Worm (Caenorhabditis elegans) whole organism, mixed stage, embryonic: ENCODE measurements around the gene T25B9.11.

Experiments used
- blmp-1 ChIP-seq: fragments of 150-350 bp; optimal IDR thresholded peaks from 2 replicates; lab custom pipeline; 2014; ENCODE audit warnings: missing biosample characterization, missing genetic modification characterization
- drap-1 ChIP-seq: fragments of 200-800 bp; sonication (Bioruptor generic); optimal IDR thresholded peaks from 3 replicates; lab custom pipeline; 2018; ENCODE audit warnings: mild to moderate bottlenecking, missing genetic modification characterization, missing compliant biosample characterization
- elt-3 ChIP-seq: fragments of 150-350 bp; optimal IDR thresholded peaks from 2 replicates; lab custom pipeline; 2014; ENCODE audit warnings: missing biosample characterization, missing genetic modification characterization
- flh-1 ChIP-seq: fragments of 200-800 bp; sonication (Bioruptor generic); optimal IDR thresholded peaks from 2 replicates; lab custom pipeline; 2018; ENCODE audit warnings: mild to moderate bottlenecking, missing genetic modification characterization, moderate library complexity, missing compliant biosample characterization
- lin-32 ChIP-seq: fragments of 200-800 bp; sonication (Bioruptor generic); optimal IDR thresholded peaks from 2 replicates; lab custom pipeline; 2018; ENCODE audit warnings: mild to moderate bottlenecking, missing genetic modification characterization, missing compliant biosample characterization
- lsy-2 ChIP-seq: fragments of 150-350 bp; optimal IDR thresholded peaks from 2 replicates; lab custom pipeline; 2014; ENCODE audit warnings: missing biosample characterization, missing genetic modification characterization
- mab-5 ChIP-seq: fragments of 150-350 bp; optimal IDR thresholded peaks from 2 replicates; lab custom pipeline; 2014; ENCODE audit warnings: missing biosample characterization, missing genetic modification characterization
- mep-1 ChIP-seq: fragments of 150-350 bp; optimal IDR thresholded peaks from 2 replicates; lab custom pipeline; 2017; ENCODE audit warnings: missing biosample characterization, missing genetic modification reagents, missing genetic modification characterization, inconsistent platforms
- mls-2 ChIP-seq: sonication (generic microtip); optimal IDR thresholded peaks from 2 replicates; lab custom pipeline; 2016; ENCODE audit warnings: mild to moderate bottlenecking, missing genetic modification characterization, moderate library complexity, missing compliant biosample characterization
- nhr-12 ChIP-seq: fragments of 150-350 bp; optimal IDR thresholded peaks from 2 replicates; lab custom pipeline; 2014; ENCODE audit warnings: missing biosample characterization, missing genetic modification characterization
- nhr-237 ChIP-seq: fragments of 150-350 bp; optimal IDR thresholded peaks from 2 replicates; lab custom pipeline; 2014; ENCODE audit warnings: missing biosample characterization, missing genetic modification characterization
- nhr-76 ChIP-seq: sonication (generic microtip); optimal IDR thresholded peaks from 2 replicates; lab custom pipeline; 2017; ENCODE audit warnings: missing biosample characterization, missing genetic modification characterization
- pha-4 ChIP-seq: fragments of 150-350 bp; optimal IDR thresholded peaks from 2 replicates; lab custom pipeline; 2018; ENCODE audit warnings: missing biosample characterization, missing genetic modification reagents, missing genetic modification characterization
- snpc-4 ChIP-seq: fragments of 150-350 bp; optimal IDR thresholded peaks from 2 replicates; lab custom pipeline; 2014; ENCODE audit warnings: missing biosample characterization, missing genetic modification characterization
- tbx-8 ChIP-seq: fragments of 200-800 bp; sonication (Bioruptor generic); optimal IDR thresholded peaks from 2 replicates; lab custom pipeline; 2018; ENCODE audit warnings: mild to moderate bottlenecking, missing genetic modification characterization, moderate library complexity, missing compliant biosample characterization
- unc-39 ChIP-seq: fragments of 150-350 bp; optimal IDR thresholded peaks from 2 replicates; lab custom pipeline; 2014; ENCODE audit warnings: missing biosample characterization, missing genetic modification characterization
- zip-8 ChIP-seq: fragments of 150-350 bp; optimal IDR thresholded peaks from 2 replicates; lab custom pipeline; 2014; ENCODE audit warnings: missing biosample characterization, missing genetic modification characterization

T25B9.11 gene

ce11 chrIV:10810820-10811219, 46.5 kb downstream of the T25B9.11 start:
- TF ChIP-seq snpc-4 (tag; lab: Kevin White, UChicago) = no peak
- TF ChIP-seq mls-2 (tag; lab: Kevin White, UChicago) = no peak
- TF ChIP-seq drap-1 (GFP tag; lab: Kevin White, UChicago) = no peak
- TF ChIP-seq mep-1 (tag; lab: Kevin White, UChicago) = no peak
- no peak for TF ChIP-seq elt-3 (tag; lab: Kevin White, UChicago)
- no peak for TF ChIP-seq tbx-8 (GFP tag; lab: Kevin White, UChicago)
- TF ChIP-seq pha-4 (tag; lab: Kevin White, UChicago) = no peak
- TF ChIP-seq flh-1 (GFP tag; lab: Kevin White, UChicago) = no peak
- no peak for TF ChIP-seq nhr-12
- TF ChIP-seq mab-5 (tag; lab: Kevin White, UChicago) = no peak
- TF ChIP-seq nhr-237 (tag; lab: Kevin White, UChicago) = no peak
- no peak for TF ChIP-seq zip-8 (tag; lab: Kevin White, UChicago)

DNA sequence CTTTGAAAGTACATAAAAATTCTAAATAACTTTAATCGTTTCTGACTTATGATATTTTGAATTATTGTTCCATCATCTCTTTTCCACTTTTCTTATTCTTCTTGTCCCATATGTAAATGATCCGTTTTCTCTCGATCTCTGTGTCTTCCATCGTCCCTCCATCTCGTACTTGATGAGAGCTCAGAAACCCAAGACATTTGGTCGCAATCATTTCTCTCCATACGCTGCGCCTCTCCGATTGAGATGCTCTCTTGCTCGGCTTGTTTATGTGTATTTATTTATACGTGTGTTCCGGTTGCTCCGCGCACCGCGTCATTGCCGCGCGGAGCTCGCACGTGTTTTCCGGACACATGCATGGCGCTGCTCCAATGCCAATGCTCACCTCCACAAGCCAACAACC, 47.1 kb downstream of the T25B9.11 start:
- peak; percentile 85 for TF ChIP-seq pha-4 (tag; lab: Kevin White, UChicago)
- no peak for TF ChIP-seq blmp-1 (tag; lab: Kevin White, UChicago)

DNA sequence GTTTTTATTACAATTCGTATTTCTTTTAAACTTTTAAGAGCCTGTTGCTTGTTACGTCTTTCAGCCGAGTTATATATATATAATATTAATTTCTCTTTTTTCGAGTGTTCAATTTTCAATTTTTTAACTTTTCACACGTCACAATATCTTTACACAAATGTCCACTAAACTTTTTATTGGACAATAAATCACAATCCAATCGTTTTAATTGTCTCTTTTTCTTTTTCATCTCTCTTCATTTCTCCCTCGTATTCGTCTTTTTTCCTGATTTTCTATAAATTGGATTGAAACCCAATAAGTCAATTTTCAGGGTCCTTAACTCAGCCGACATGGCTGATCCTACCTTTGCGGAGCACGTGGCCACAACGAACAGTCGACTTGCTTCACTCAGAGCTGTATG, 47.8 kb downstream of the T25B9.11 start, which contains the start of gene miz-1:
TSS of gene miz-1 (plus strand) at position 301 of the 400 bp plus-strand sequence.
- no peak for TF ChIP-seq unc-39
- no peak for TF ChIP-seq nhr-76 (tag; lab: Kevin White, UChicago)
- TF ChIP-seq flh-1 (GFP tag; lab: Kevin White, UChicago) = no peak
- no peak for TF ChIP-seq lsy-2 (tag; lab: Kevin White, UChicago)
- no peak for TF ChIP-seq lin-32
- TF ChIP-seq nhr-12 = no peak
- no peak for TF ChIP-seq drap-1 (GFP tag; lab: Kevin White, UChicago)
- TF ChIP-seq elt-3 (tag; lab: Kevin White, UChicago) = no peak
